Worm (Caenorhabditis elegans) whole organism, early embryonic: Measurements from ENCODE around the gene ZK228.10.

Experiments
- B0310.2 ChIP-seq: sonication (generic microtip); optimal IDR thresholded peaks from 2 replicates; lab custom pipeline; 2016; ENCODE audit warnings: mild to moderate bottlenecking, missing genetic modification characterization, missing compliant biosample characterization
- F13C5.2 ChIP-seq: sonication (generic microtip); optimal IDR thresholded peaks from 2 replicates; lab custom pipeline; 2017; ENCODE audit warnings: mild to moderate bottlenecking, missing genetic modification characterization, inconsistent platforms, missing compliant biosample characterization
- aly-1 ChIP-seq: sonication (generic microtip); optimal IDR thresholded peaks from 2 replicates; lab custom pipeline; 2016; ENCODE audit warnings: missing genetic modification characterization, missing compliant biosample characterization
- ama-1 ChIP-seq: fragments of 150-350 bp; optimal IDR thresholded peaks from 2 replicates; lab custom pipeline; 2014
- ceh-13 ChIP-seq: fragments of 200-800 bp; sonication (Bioruptor generic); optimal IDR thresholded peaks from 2 replicates; lab custom pipeline; 2018; ENCODE audit warnings: mild to moderate bottlenecking, missing genetic modification characterization, missing compliant biosample characterization
- ceh-36 ChIP-seq: sonication (generic microtip); optimal IDR thresholded peaks from 2 replicates; lab custom pipeline; 2016; ENCODE audit warnings: missing genetic modification characterization, inconsistent platforms, missing compliant biosample characterization
- ets-7 ChIP-seq: sonication (generic microtip); optimal IDR thresholded peaks from 2 replicates; lab custom pipeline; 2016; ENCODE audit warnings: missing genotype, missing genetic modification characterization, missing compliant biosample characterization
- flt-1 ChIP-seq: fragments of 200-800 bp; sonication (Bioruptor generic); IDR thresholded peaks from 2 replicates; pipeline ENCODE4 v1.3.6; 2022; ENCODE audit warnings: missing genetic modification characterization, missing compliant biosample characterization
- hmbx-1 ChIP-seq: sonication (generic microtip); optimal IDR thresholded peaks from 2 replicates; lab custom pipeline; 2016; ENCODE audit warnings: mild to moderate bottlenecking, missing genetic modification characterization, missing compliant biosample characterization
- hmg-4 ChIP-seq: fragments of 200-800 bp; sonication (Bioruptor generic); optimal IDR thresholded peaks from 2 replicates; lab custom pipeline; 2018; ENCODE audit warnings: mild to moderate bottlenecking, missing genetic modification characterization, missing compliant biosample characterization
- hnd-1 ChIP-seq: sonication (generic microtip); optimal IDR thresholded peaks from 2 replicates; lab custom pipeline; 2016; ENCODE audit warnings: missing genetic modification characterization, missing compliant biosample characterization
- pes-1 ChIP-seq: fragments of 200-800 bp; sonication (Bioruptor generic); IDR thresholded peaks from 2 replicates; pipeline ENCODE4 v1.3.6; 2022; ENCODE audit warnings: missing genetic modification reagents, missing genetic modification characterization, missing compliant biosample characterization
- scrt-1 ChIP-seq: fragments of 200-800 bp; sonication (Bioruptor generic); IDR thresholded peaks from 2 replicates; pipeline ENCODE4 v1.3.6; 2022; ENCODE audit warnings: missing genetic modification characterization, missing compliant biosample characterization
- sea-1 ChIP-seq: fragments of 200-800 bp; sonication (Bioruptor generic); conservative IDR thresholded peaks from 2 replicates; pipeline ENCODE4 v1.3.6; 2022; ENCODE audit warnings: missing genetic modification characterization, missing compliant biosample characterization
- tbx-11 ChIP-seq: fragments of 200-800 bp; sonication (Bioruptor generic); IDR thresholded peaks from 2 replicates; pipeline ENCODE4 v1.3.6; 2022; ENCODE audit warnings: missing genetic modification characterization, missing compliant biosample characterization
- tbx-37 ChIP-seq: fragments of 200-800 bp; sonication (Bioruptor generic); conservative IDR thresholded peaks from 2 replicates; pipeline ENCODE4 v1.3.6; 2022; ENCODE audit warnings: missing genetic modification reagents, missing genetic modification characterization, missing compliant biosample characterization
- tra-4 ChIP-seq: sonication (generic microtip); optimal IDR thresholded peaks from 2 replicates; lab custom pipeline; 2017; ENCODE audit warnings: missing genetic modification characterization, missing compliant biosample characterization

The ZK228.10 gene

ce11 chrV:18456574-18456973, at the start of gene ZK228.10:
TSS of gene ZK228.10 (plus strand) at chrV:18456874.
- no peak for TF ChIP-seq ama-1 (lab: Kevin White, UChicago)
- TF ChIP-seq sea-1 (GFP tag; lab: Robert Waterston, UW): no peak
- TF ChIP-seq ceh-13: no peak
- no peak for TF ChIP-seq tbx-37 (GFP tag; lab: Robert Waterston, UW)
- no peak for TF ChIP-seq hmbx-1 (tag; lab: Kevin White, UChicago)
- no peak for TF ChIP-seq tbx-11
- TF ChIP-seq ets-7 (tag; lab: Kevin White, UChicago): no peak
- no peak for TF ChIP-seq F13C5.2
- TF ChIP-seq flt-1 (GFP tag; lab: Robert Waterston, UW): no peak
- TF ChIP-seq scrt-1: no peak

DNA sequence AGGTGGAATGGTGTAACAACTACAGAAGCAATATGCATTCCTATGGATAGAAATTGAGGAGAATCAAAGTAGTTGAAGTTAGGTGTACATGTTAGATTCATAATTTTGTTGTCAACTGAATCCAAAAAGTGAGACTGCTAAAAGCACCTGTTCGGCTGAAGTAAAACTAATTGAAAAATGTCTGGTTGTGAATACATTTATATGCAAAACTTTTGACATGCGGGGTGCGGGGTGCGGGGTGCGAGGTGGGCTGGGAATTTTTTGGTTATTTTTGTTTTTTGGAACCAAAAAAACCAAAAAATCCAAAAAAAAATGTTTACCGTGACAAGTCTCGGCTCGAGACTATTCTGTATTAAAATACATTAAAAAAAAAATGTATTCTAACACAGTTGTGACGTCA, 46.5 kb upstream of the ZK228.10 start, which contains the start of gene srh-207:
Gene srh-207, minus strand, starts transcription at position 101 of the 400 bp plus-strand sequence.
- TF ChIP-seq ama-1 (lab: Kevin White, UChicago) (no peak), tbx-37 (GFP tag; lab: Robert Waterston, UW) (no peak), pes-1 (GFP tag; lab: Robert Waterston, UW) (no peak), tbx-11 (no peak), hnd-1 (tag; lab: Kevin White, UChicago) (no peak), flt-1 (GFP tag; lab: Robert Waterston, UW) (no peak), hmbx-1 (tag; lab: Kevin White, UChicago) (no peak), ets-7 (tag; lab: Kevin White, UChicago) (no peak), ceh-13 (no peak), aly-1 (tag; lab: Kevin White, UChicago) (no peak), F13C5.2 (no peak), tra-4 (no peak), B0310.2 (tag; lab: Kevin White, UChicago) (no peak), hmg-4 (GFP tag; lab: Kevin White, UChicago) (no peak), scrt-1 (no peak)

DNA sequence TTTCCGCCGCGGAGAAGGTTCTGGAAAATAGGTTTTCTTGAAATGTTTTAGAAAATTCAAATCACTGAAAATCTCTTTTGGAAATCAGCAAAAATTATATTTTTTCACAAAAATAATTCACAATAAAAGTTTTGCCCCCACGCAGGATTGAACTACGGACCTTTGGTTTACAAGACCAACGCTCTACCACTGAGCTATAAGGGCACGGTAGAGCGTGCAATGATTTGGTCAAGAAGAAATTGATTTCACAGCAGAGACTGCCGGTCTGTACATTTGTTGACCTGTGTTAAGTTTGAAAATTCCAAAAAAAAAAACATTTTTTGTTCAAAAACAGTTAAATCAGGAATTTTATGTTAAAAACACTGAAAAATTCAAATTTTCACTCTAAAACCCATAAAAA, 44.3 kb upstream of the ZK228.10 start:
- TF ChIP-seq ets-7 (tag; lab: Kevin White, UChicago): no peak
- TF ChIP-seq F13C5.2: no peak
- TF ChIP-seq B0310.2 (tag; lab: Kevin White, UChicago): no peak
- TF ChIP-seq hmg-4 (GFP tag; lab: Kevin White, UChicago): no peak
- no peak for TF ChIP-seq hnd-1 (tag; lab: Kevin White, UChicago)
- TF ChIP-seq flt-1 (GFP tag; lab: Robert Waterston, UW): no peak
- no peak for TF ChIP-seq pes-1 (GFP tag; lab: Robert Waterston, UW)
- no peak for TF ChIP-seq ceh-13

ce11 chrV:18412887-18413286, 43.8 kb upstream of the ZK228.10 start, which contains the start of gene ZK262.2:
TSS of gene ZK262.2 (minus strand) at chrV:18412987.
- TF ChIP-seq tbx-11: no peak
- TF ChIP-seq flt-1 (GFP tag; lab: Robert Waterston, UW): no peak

- TF ChIP-seq flt-1 (GFP tag; lab: Robert Waterston, UW): no peak
- no peak for TF ChIP-seq F13C5.2
- no peak for TF ChIP-seq tbx-37 (GFP tag; lab: Robert Waterston, UW)
- no peak for TF ChIP-seq ceh-36 (tag; lab: Kevin White, UChicago)
- TF ChIP-seq B0310.2 (tag; lab: Kevin White, UChicago): no peak
- TF ChIP-seq scrt-1: no peak
- TF ChIP-seq hmg-4 (GFP tag; lab: Kevin White, UChicago): no peak
- no peak for TF ChIP-seq pes-1 (GFP tag; lab: Robert Waterston, UW)
- TF ChIP-seq ceh-13: no peak
- no peak for TF ChIP-seq tbx-11
- TF ChIP-seq ama-1 (lab: Kevin White, UChicago): no peak
- no peak for TF ChIP-seq hmbx-1 (tag; lab: Kevin White, UChicago)
- TF ChIP-seq ets-7 (tag; lab: Kevin White, UChicago): no peak
- TF ChIP-seq tra-4: no peak
- TF ChIP-seq hnd-1 (tag; lab: Kevin White, UChicago): no peak
- no peak for TF ChIP-seq sea-1 (GFP tag; lab: Robert Waterston, UW)
- TF ChIP-seq aly-1 (tag; lab: Kevin White, UChicago): no peak
Measured at ce11 chrV:18414051-18414450, 42.6 kb upstream of the ZK228.10 start, which contains the start of gene txt-8. TSS of gene txt-8 (plus strand) at chrV:18414351.

DNA sequence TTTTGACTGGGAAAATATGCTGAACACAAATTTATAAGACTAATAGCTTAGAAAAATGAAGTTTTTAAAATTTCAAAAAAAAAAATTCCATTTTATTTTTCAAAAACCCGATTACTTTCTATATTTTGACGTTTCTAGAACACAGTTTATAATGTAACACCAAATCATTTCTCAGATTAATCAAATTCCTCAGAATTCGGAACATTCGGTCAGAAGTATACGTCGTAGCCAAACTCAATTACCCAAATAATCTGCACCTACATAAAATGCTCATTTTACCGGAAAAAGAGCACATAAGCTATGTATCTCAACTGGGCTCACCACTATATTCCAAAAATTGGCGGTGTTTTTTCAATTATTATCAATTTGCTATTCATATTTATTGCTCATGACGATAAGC, 35.9 kb upstream of the ZK228.10 start, which contains the start of gene srj-26:
Gene srj-26, plus strand, starts transcription at position 301 of the 400 bp plus-strand sequence.
- TF ChIP-seq hnd-1 (tag; lab: Kevin White, UChicago) (no peak), sea-1 (GFP tag; lab: Robert Waterston, UW) (no peak), ama-1 (lab: Kevin White, UChicago) (no peak), tbx-37 (GFP tag; lab: Robert Waterston, UW) (no peak), ceh-13 (no peak), ceh-36 (tag; lab: Kevin White, UChicago) (no peak), hmbx-1 (tag; lab: Kevin White, UChicago) (no peak), B0310.2 (tag; lab: Kevin White, UChicago) (no peak), flt-1 (GFP tag; lab: Robert Waterston, UW) (no peak)

- TF ChIP-seq tra-4 (no peak), pes-1 (GFP tag; lab: Robert Waterston, UW) (no peak), tbx-37 (GFP tag; lab: Robert Waterston, UW) (no peak), ceh-13 (no peak), ama-1 (lab: Kevin White, UChicago) (no peak), hnd-1 (tag; lab: Kevin White, UChicago) (no peak), hmg-4 (GFP tag; lab: Kevin White, UChicago) (no peak), B0310.2 (tag; lab: Kevin White, UChicago) (no peak), F13C5.2 (no peak), aly-1 (tag; lab: Kevin White, UChicago) (no peak)
Measured at ce11 chrV:18424471-18424870, 32.2 kb upstream of the ZK228.10 start, which contains the start of gene ZK262.4. TSS of gene ZK262.4 (minus strand) at chrV:18424571.

DNA sequence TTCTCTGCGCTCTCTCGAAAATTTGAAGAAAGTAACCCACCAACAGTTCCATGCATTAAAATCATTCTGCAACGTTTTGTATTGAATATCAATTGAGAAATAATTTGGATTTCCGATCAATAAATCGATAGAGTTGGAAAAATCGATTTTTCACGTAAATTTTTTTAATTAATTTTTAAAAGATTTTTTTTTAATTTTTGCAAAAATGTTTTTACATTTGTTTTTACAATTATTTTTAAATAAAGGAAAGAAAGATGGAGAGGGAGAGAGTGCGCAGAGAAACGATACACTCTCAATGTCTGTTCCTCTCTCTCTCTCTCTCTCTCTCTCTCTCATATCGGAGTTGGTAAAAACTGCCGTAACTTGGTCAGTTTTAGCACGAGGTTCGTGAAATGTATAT, 31.1 kb upstream of the ZK228.10 start, which contains the start of gene ZK262.19:
Gene ZK262.19, minus strand, starts transcription at position 101 of the 400 bp plus-strand sequence.
- TF ChIP-seq ets-7 (tag; lab: Kevin White, UChicago) (no peak), sea-1 (GFP tag; lab: Robert Waterston, UW) (no peak), aly-1 (tag; lab: Kevin White, UChicago) (no peak), hmbx-1 (tag; lab: Kevin White, UChicago) (no peak), ceh-13 (no peak), ceh-36 (tag; lab: Kevin White, UChicago) (no peak), hnd-1 (tag; lab: Kevin White, UChicago) (no peak), tra-4 (no peak), F13C5.2 (no peak), pes-1 (GFP tag; lab: Robert Waterston, UW) (no peak), flt-1 (GFP tag; lab: Robert Waterston, UW) (no peak), tbx-37 (GFP tag; lab: Robert Waterston, UW) (no peak), tbx-11 (no peak), ama-1 (lab: Kevin White, UChicago) (no peak), scrt-1 (no peak)
